Worm (Caenorhabditis elegans) whole organism, early embryonic: ENCODE results near the gene Y59E1A.4.

Experiments used
- B0310.2 ChIP-seq: sonication (generic microtip); optimal IDR thresholded peaks from 2 replicates; lab custom pipeline; 2016; ENCODE audit warnings: mild to moderate bottlenecking, missing genetic modification characterization, missing compliant biosample characterization
- F13C5.2 ChIP-seq: sonication (generic microtip); optimal IDR thresholded peaks from 2 replicates; lab custom pipeline; 2017; ENCODE audit warnings: mild to moderate bottlenecking, missing genetic modification characterization, inconsistent platforms, missing compliant biosample characterization
- ama-1 ChIP-seq: fragments of 150-350 bp; optimal IDR thresholded peaks from 2 replicates; lab custom pipeline; 2014
- ceh-13 ChIP-seq: fragments of 200-800 bp; sonication (Bioruptor generic); optimal IDR thresholded peaks from 2 replicates; lab custom pipeline; 2018; ENCODE audit warnings: mild to moderate bottlenecking, missing genetic modification characterization, missing compliant biosample characterization
- ceh-36 ChIP-seq: sonication (generic microtip); optimal IDR thresholded peaks from 2 replicates; lab custom pipeline; 2016; ENCODE audit warnings: missing genetic modification characterization, inconsistent platforms, missing compliant biosample characterization
- ets-7 ChIP-seq: sonication (generic microtip); optimal IDR thresholded peaks from 2 replicates; lab custom pipeline; 2016; ENCODE audit warnings: missing genotype, missing genetic modification characterization, missing compliant biosample characterization
- flt-1 ChIP-seq: fragments of 200-800 bp; sonication (Bioruptor generic); IDR thresholded peaks from 2 replicates; pipeline ENCODE4 v1.3.6; 2022; ENCODE audit warnings: missing genetic modification characterization, missing compliant biosample characterization
- scrt-1 ChIP-seq: fragments of 200-800 bp; sonication (Bioruptor generic); IDR thresholded peaks from 2 replicates; pipeline ENCODE4 v1.3.6; 2022; ENCODE audit warnings: missing genetic modification characterization, missing compliant biosample characterization
- sea-1 ChIP-seq: fragments of 200-800 bp; sonication (Bioruptor generic); conservative IDR thresholded peaks from 2 replicates; pipeline ENCODE4 v1.3.6; 2022; ENCODE audit warnings: missing genetic modification characterization, missing compliant biosample characterization
- tbx-11 ChIP-seq: fragments of 200-800 bp; sonication (Bioruptor generic); IDR thresholded peaks from 2 replicates; pipeline ENCODE4 v1.3.6; 2022; ENCODE audit warnings: missing genetic modification characterization, missing compliant biosample characterization
- tbx-37 ChIP-seq: fragments of 200-800 bp; sonication (Bioruptor generic); conservative IDR thresholded peaks from 2 replicates; pipeline ENCODE4 v1.3.6; 2022; ENCODE audit warnings: missing genetic modification reagents, missing genetic modification characterization, missing compliant biosample characterization

- no peak for TF ChIP-seq F13C5.2
- TF ChIP-seq ama-1, result no peak
- no peak for TF ChIP-seq tbx-11 (GFP tag; lab: Robert Waterston, UW)
- TF ChIP-seq B0310.2 (tag; lab: Kevin White, UChicago), result no peak
- no peak for TF ChIP-seq flt-1 (GFP tag; lab: Robert Waterston, UW)
- no peak for TF ChIP-seq ets-7 (tag; lab: Kevin White, UChicago)
- no peak for TF ChIP-seq ceh-13 (GFP tag; lab: Kevin White, UChicago)
- no peak for TF ChIP-seq tbx-37 (GFP tag; lab: Robert Waterston, UW)
- no peak for TF ChIP-seq ceh-36 (tag; lab: Kevin White, UChicago)
- TF ChIP-seq sea-1, result no peak
- TF ChIP-seq scrt-1 (GFP tag; lab: Robert Waterston, UW), result no peak
Measured at ce11 chrX:1975692-1976091, 35.9 kb upstream of the Y59E1A.4 start, which contains the start of gene F52D2.6.
